Worm (Caenorhabditis elegans) whole organism, early embryonic: ENCODE results near the gene C03B1.6.

Experiments
- B0310.2 ChIP-seq: sonication (generic microtip); optimal IDR thresholded peaks from 2 replicates; lab custom pipeline; 2016; ENCODE audit warnings: mild to moderate bottlenecking, missing genetic modification characterization, missing compliant biosample characterization
- F13C5.2 ChIP-seq: sonication (generic microtip); optimal IDR thresholded peaks from 2 replicates; lab custom pipeline; 2017; ENCODE audit warnings: mild to moderate bottlenecking, missing genetic modification characterization, inconsistent platforms, missing compliant biosample characterization
- aly-1 ChIP-seq: sonication (generic microtip); optimal IDR thresholded peaks from 2 replicates; lab custom pipeline; 2016; ENCODE audit warnings: missing genetic modification characterization, missing compliant biosample characterization
- ama-1 ChIP-seq: fragments of 150-350 bp; optimal IDR thresholded peaks from 2 replicates; lab custom pipeline; 2014
- ceh-13 ChIP-seq: fragments of 200-800 bp; sonication (Bioruptor generic); optimal IDR thresholded peaks from 2 replicates; lab custom pipeline; 2018; ENCODE audit warnings: mild to moderate bottlenecking, missing genetic modification characterization, missing compliant biosample characterization
- ceh-36 ChIP-seq: sonication (generic microtip); optimal IDR thresholded peaks from 2 replicates; lab custom pipeline; 2016; ENCODE audit warnings: missing genetic modification characterization, inconsistent platforms, missing compliant biosample characterization
- ets-7 ChIP-seq: sonication (generic microtip); optimal IDR thresholded peaks from 2 replicates; lab custom pipeline; 2016; ENCODE audit warnings: missing genotype, missing genetic modification characterization, missing compliant biosample characterization
- flt-1 ChIP-seq: fragments of 200-800 bp; sonication (Bioruptor generic); IDR thresholded peaks from 2 replicates; pipeline ENCODE4 v1.3.6; 2022; ENCODE audit warnings: missing genetic modification characterization, missing compliant biosample characterization
- hmbx-1 ChIP-seq: sonication (generic microtip); optimal IDR thresholded peaks from 2 replicates; lab custom pipeline; 2016; ENCODE audit warnings: mild to moderate bottlenecking, missing genetic modification characterization, missing compliant biosample characterization
- hmg-4 ChIP-seq: fragments of 200-800 bp; sonication (Bioruptor generic); optimal IDR thresholded peaks from 2 replicates; lab custom pipeline; 2018; ENCODE audit warnings: mild to moderate bottlenecking, missing genetic modification characterization, missing compliant biosample characterization
- hnd-1 ChIP-seq: sonication (generic microtip); optimal IDR thresholded peaks from 2 replicates; lab custom pipeline; 2016; ENCODE audit warnings: missing genetic modification characterization, missing compliant biosample characterization
- pes-1 ChIP-seq: fragments of 200-800 bp; sonication (Bioruptor generic); IDR thresholded peaks from 2 replicates; pipeline ENCODE4 v1.3.6; 2022; ENCODE audit warnings: missing genetic modification reagents, missing genetic modification characterization, missing compliant biosample characterization
- scrt-1 ChIP-seq: fragments of 200-800 bp; sonication (Bioruptor generic); IDR thresholded peaks from 2 replicates; pipeline ENCODE4 v1.3.6; 2022; ENCODE audit warnings: missing genetic modification characterization, missing compliant biosample characterization
- sea-1 ChIP-seq: fragments of 200-800 bp; sonication (Bioruptor generic); conservative IDR thresholded peaks from 2 replicates; pipeline ENCODE4 v1.3.6; 2022; ENCODE audit warnings: missing genetic modification characterization, missing compliant biosample characterization
- tbx-11 ChIP-seq: fragments of 200-800 bp; sonication (Bioruptor generic); IDR thresholded peaks from 2 replicates; pipeline ENCODE4 v1.3.6; 2022; ENCODE audit warnings: missing genetic modification characterization, missing compliant biosample characterization
- tbx-37 ChIP-seq: fragments of 200-800 bp; sonication (Bioruptor generic); conservative IDR thresholded peaks from 2 replicates; pipeline ENCODE4 v1.3.6; 2022; ENCODE audit warnings: missing genetic modification reagents, missing genetic modification characterization, missing compliant biosample characterization
- tra-4 ChIP-seq: sonication (generic microtip); optimal IDR thresholded peaks from 2 replicates; lab custom pipeline; 2017; ENCODE audit warnings: missing genetic modification characterization, missing compliant biosample characterization

Gene C03B1.6

ce11 chrX:6350016-6350415, at the start of gene C03B1.6:
Gene C03B1.6, plus strand, starts transcription at chrX:6350316.
- TF ChIP-seq aly-1 (no peak), ceh-13 (GFP tag; lab: Kevin White, UChicago) (no peak), flt-1 (no peak), ets-7 (no peak), scrt-1 (GFP tag; lab: Robert Waterston, UW) (no peak), hmg-4 (no peak), pes-1 (GFP tag; lab: Robert Waterston, UW) (no peak), sea-1 (GFP tag; lab: Robert Waterston, UW) (no peak), tra-4 (tag; lab: Kevin White, UChicago) (no peak), ceh-36 (tag; lab: Kevin White, UChicago) (no peak), B0310.2 (no peak), hnd-1 (tag; lab: Kevin White, UChicago) (no peak), hmbx-1 (no peak), ama-1 (lab: Kevin White, UChicago) (no peak), tbx-11 (GFP tag; lab: Robert Waterston, UW) (no peak), tbx-37 (GFP tag; lab: Robert Waterston, UW) (no peak), F13C5.2 (tag; lab: Kevin White, UChicago) (no peak)

- TF ChIP-seq B0310.2: no peak
Observed at ce11 chrX:6311391-6311790, 38.7 kb upstream of the C03B1.6 start, which contains the start of gene npr-38. Gene npr-38, plus strand, starts transcription at chrX:6311691.

- TF ChIP-seq hmg-4 (no peak), flt-1 (no peak)
Observed at ce11 chrX:6318803-6319202, 31.3 kb upstream of the C03B1.6 start.

ce11 chrX:6319546-6319945, 30.6 kb upstream of the C03B1.6 start, which contains the start of gene chtb-3:
Gene chtb-3, minus strand, starts transcription at chrX:6319646.
- no peak for TF ChIP-seq tbx-11 (GFP tag; lab: Robert Waterston, UW)
- TF ChIP-seq pes-1 (GFP tag; lab: Robert Waterston, UW): no peak
- TF ChIP-seq hmbx-1: no peak
- TF ChIP-seq scrt-1 (GFP tag; lab: Robert Waterston, UW): no peak
- no peak for TF ChIP-seq hmg-4
- no peak for TF ChIP-seq aly-1
- no peak for TF ChIP-seq B0310.2
- TF ChIP-seq F13C5.2 (tag; lab: Kevin White, UChicago): no peak
- TF ChIP-seq flt-1: no peak
- no peak for TF ChIP-seq ceh-13 (GFP tag; lab: Kevin White, UChicago)
- no peak for TF ChIP-seq ets-7
- TF ChIP-seq ceh-36 (tag; lab: Kevin White, UChicago): no peak
- no peak for TF ChIP-seq ama-1 (lab: Kevin White, UChicago)
- no peak for TF ChIP-seq tbx-37 (GFP tag; lab: Robert Waterston, UW)

- no peak for TF ChIP-seq ceh-13 (GFP tag; lab: Kevin White, UChicago)
- no peak for TF ChIP-seq scrt-1 (GFP tag; lab: Robert Waterston, UW)
- no peak for TF ChIP-seq hmbx-1
- no peak for TF ChIP-seq tbx-11 (GFP tag; lab: Robert Waterston, UW)
- no peak for TF ChIP-seq pes-1 (GFP tag; lab: Robert Waterston, UW)
- no peak for TF ChIP-seq ama-1 (lab: Kevin White, UChicago)
- no peak for TF ChIP-seq hmg-4
- TF ChIP-seq hnd-1 (tag; lab: Kevin White, UChicago): no peak
- no peak for TF ChIP-seq tra-4 (tag; lab: Kevin White, UChicago)
- no peak for TF ChIP-seq sea-1 (GFP tag; lab: Robert Waterston, UW)
- TF ChIP-seq flt-1: no peak
- no peak for TF ChIP-seq tbx-37 (GFP tag; lab: Robert Waterston, UW)
Observed at ce11 chrX:6320887-6321286, 29.2 kb upstream of the C03B1.6 start.

- TF ChIP-seq ceh-13 (GFP tag; lab: Kevin White, UChicago) (no peak), ceh-36 (tag; lab: Kevin White, UChicago) (no peak), F13C5.2 (tag; lab: Kevin White, UChicago) (no peak), hmbx-1 (no peak), ama-1 (lab: Kevin White, UChicago) (no peak), pes-1 (GFP tag; lab: Robert Waterston, UW) (no peak), flt-1 (no peak), B0310.2 (no peak), hnd-1 (tag; lab: Kevin White, UChicago) (no peak), aly-1 (no peak), ets-7 (no peak), sea-1 (GFP tag; lab: Robert Waterston, UW) (no peak), tbx-37 (GFP tag; lab: Robert Waterston, UW) (no peak), hmg-4 (no peak), scrt-1 (GFP tag; lab: Robert Waterston, UW) (no peak), tra-4 (tag; lab: Kevin White, UChicago) (no peak), tbx-11 (GFP tag; lab: Robert Waterston, UW) (no peak)
Observed at ce11 chrX:6321380-6321779, 28.7 kb upstream of the C03B1.6 start.

- no peak for TF ChIP-seq sea-1 (GFP tag; lab: Robert Waterston, UW)
- no peak for TF ChIP-seq tra-4 (tag; lab: Kevin White, UChicago)
- TF ChIP-seq scrt-1 (GFP tag; lab: Robert Waterston, UW): no peak
- TF ChIP-seq B0310.2: no peak
- TF ChIP-seq hnd-1 (tag; lab: Kevin White, UChicago): no peak
- no peak for TF ChIP-seq ets-7
Observed at ce11 chrX:6323129-6323528, 27.0 kb upstream of the C03B1.6 start, which contains the start of gene col-167. Gene col-167, plus strand, starts transcription at chrX:6323488.

- TF ChIP-seq tbx-37 (GFP tag; lab: Robert Waterston, UW): no peak
- TF ChIP-seq aly-1: no peak
- TF ChIP-seq ama-1 (lab: Kevin White, UChicago): no peak
- TF ChIP-seq F13C5.2 (tag; lab: Kevin White, UChicago): no peak
- no peak for TF ChIP-seq pes-1 (GFP tag; lab: Robert Waterston, UW)
- no peak for TF ChIP-seq ceh-13 (GFP tag; lab: Kevin White, UChicago)
- no peak for TF ChIP-seq ets-7
- TF ChIP-seq hmg-4: no peak
- TF ChIP-seq B0310.2: no peak
- no peak for TF ChIP-seq hmbx-1
- no peak for TF ChIP-seq tra-4 (tag; lab: Kevin White, UChicago)
- no peak for TF ChIP-seq tbx-11 (GFP tag; lab: Robert Waterston, UW)
Observed at ce11 chrX:6326088-6326487, 24.0 kb upstream of the C03B1.6 start, which contains the start of gene col-168. Gene col-168, plus strand, starts transcription at chrX:6326388.
